Fruit fly (Drosophila melanogaster): ENCODE results near the gene CG14610.

Gene CG14610

DNA sequence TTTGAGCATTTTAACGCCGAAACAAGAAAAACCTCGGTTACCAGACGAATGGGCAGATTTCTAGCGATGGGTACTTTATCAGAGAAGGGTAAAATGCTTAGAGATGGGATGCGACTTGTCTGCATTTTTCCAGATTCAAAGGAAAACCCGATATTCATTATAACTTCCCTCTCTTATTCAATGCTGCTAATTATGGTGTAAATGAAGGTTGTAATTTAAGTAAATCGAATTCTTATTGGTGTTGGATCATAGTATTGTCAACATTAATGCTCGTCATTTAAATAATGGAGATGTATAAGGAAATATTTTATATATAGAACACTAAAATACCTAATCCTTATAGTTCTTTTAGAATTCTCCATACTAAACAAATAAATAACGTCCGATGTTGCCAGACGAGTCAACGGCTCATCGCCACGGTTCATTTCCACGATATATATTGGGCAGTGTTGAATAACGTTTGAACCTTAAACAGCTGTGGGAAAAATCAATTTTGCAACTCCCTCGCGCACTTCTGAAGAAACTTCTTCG is 19.9 kb downstream of the CG14610 start, which contains the start of the genes Alh and CG10098:
Gene Alh (minus strand): TSS at position 77 of the 531 bp plus-strand sequence.
Gene CG10098 (plus strand): TSS at position 440 of the 531 bp plus-strand sequence.
- no peak for TF ChIP-seq hth (optimal IDR thresholded peaks at IDR 0.05)
- peak; percentile 50; the same call in 1 of the 2 replicates for TF ChIP-seq rib (GFP tag; IDR thresholded peaks at IDR 0.05)
- peak in 1 of 3 experiments; percentile 87 for TF ChIP-seq lola (GFP tag; optimal IDR thresholded peaks at IDR 0.05)
- TF ChIP-seq HLH3B (GFP tag; IDR thresholded peaks at IDR 0.05) = peak; percentile 70
- no peak for TF ChIP-seq Hr39 (optimal IDR thresholded peaks at IDR 0.05)
- TF ChIP-seq oc (tag; optimal IDR thresholded peaks at IDR 0.05) = no peak
- TF ChIP-seq inv (GFP tag; IDR thresholded peaks at IDR 0.05; ENCODE audit: partially characterized antibody) = peak; percentile 73
- TF ChIP-seq CG8944 (GFP tag; optimal IDR thresholded peaks at IDR 0.05) = peak; percentile 87
- TF ChIP-seq CG15479 (GFP tag; optimal IDR thresholded peaks at IDR 0.05) = no peak
- peak; percentile 60 for TF ChIP-seq CG10959 (GFP tag; IDR thresholded peaks at IDR 0.05)
- TF ChIP-seq CG31441 (GFP tag; IDR thresholded peaks at IDR 0.05) = peak; percentile 78
- no peak for TF ChIP-seq lov (optimal IDR thresholded peaks at IDR 0.05)
- peak; percentile 63; the same call in 1 of the 3 replicates for TF ChIP-seq lov (GFP tag; IDR thresholded peaks at IDR 0.05)
- TF ChIP-seq CG1024 (GFP tag; IDR thresholded peaks at IDR 0.05) = peak; percentile 69
- peak; percentile 93 for TF ChIP-seq CG17361 (GFP tag; IDR thresholded peaks at IDR 0.05)
- TF ChIP-seq Hsf (GFP tag; optimal IDR thresholded peaks at IDR 0.05) = peak; percentile 91
- TF ChIP-seq crp (GFP tag; optimal IDR thresholded peaks at IDR 0.05) = peak; percentile 83 to 94
- TF ChIP-seq CG34422 (GFP tag; IDR thresholded peaks at IDR 0.05) = peak; percentile 69; the same call in 1 of the 3 replicates
- peak; percentile 70 for TF ChIP-seq aop (GFP tag; IDR thresholded peaks at IDR 0.05)
- TF ChIP-seq C15 (GFP tag; IDR thresholded peaks at IDR 0.05) = 0 out of 3 replicates have a peak, but pooled peaks have one; percentile 50
- TF ChIP-seq CG5245 (GFP tag; optimal IDR thresholded peaks at IDR 0.05) = peak; percentile 68
- peak; percentile 87 for TF ChIP-seq CG9609 (GFP tag; optimal IDR thresholded peaks at IDR 0.05)
- TF ChIP-seq da (GFP tag; optimal IDR thresholded peaks at IDR 0.05) = peak; percentile 51
- TF ChIP-seq CG31365 (tag; optimal IDR thresholded peaks at IDR 0.05) = no peak
- no peak for TF ChIP-seq z (GFP tag; IDR thresholded peaks at IDR 0.05)
- TF ChIP-seq NfI (GFP tag; optimal IDR thresholded peaks at IDR 0.05) = peak; percentile 82
- peak; percentile 85 to 87 for TF ChIP-seq chif (GFP tag; optimal IDR thresholded peaks at IDR 0.05)
- peak; percentile 73 for TF ChIP-seq Ada2b (GFP tag; IDR thresholded peaks at IDR 0.05)
- peak; percentile 63 for TF ChIP-seq Blimp-1 (GFP tag; optimal IDR thresholded peaks at IDR 0.05)
- TF ChIP-seq CG9727 (GFP tag; optimal IDR thresholded peaks at IDR 0.05) = peak; percentile 85
- TF ChIP-seq Elba2 (GFP tag; optimal IDR thresholded peaks at IDR 0.05) = peak; percentile 78
- TF ChIP-seq CG7963 (GFP tag; IDR thresholded peaks at IDR 0.05; ENCODE audit: partially characterized antibody) = no peak
- TF ChIP-seq Fer1 (GFP tag; optimal IDR thresholded peaks at IDR 0.05) = peak; percentile 45
- TF ChIP-seq CG4328 (GFP tag; optimal IDR thresholded peaks at IDR 0.05) = peak; percentile 78
- TF ChIP-seq CG3407 (GFP tag; optimal IDR thresholded peaks at IDR 0.05) = peak; percentile 59
- TF ChIP-seq CG3726 (GFP tag; IDR thresholded peaks at IDR 0.05) = peak; percentile 69; the same call in 2 of the 3 replicates
- peak; percentile 78 for TF ChIP-seq CG16863 (GFP tag; optimal IDR thresholded peaks at IDR 0.05)
- TF ChIP-seq CG17328 (GFP tag; IDR thresholded peaks at IDR 0.05) = peak; percentile 73
- TF ChIP-seq CG14710 (tag; optimal IDR thresholded peaks at IDR 0.05) = peak; percentile 91
- peak; percentile 86 for TF ChIP-seq sug (tag; optimal IDR thresholded peaks at IDR 0.05)
- peak; percentile 99 for TF ChIP-seq Ets65A (GFP tag)
- peak; percentile 41 for TF ChIP-seq pita (GFP tag; optimal IDR thresholded peaks at IDR 0.05)
- peak; percentile 88 for TF ChIP-seq Lhr (GFP tag; optimal IDR thresholded peaks at IDR 0.05)
- TF ChIP-seq Kr (GFP tag; optimal IDR thresholded peaks at IDR 0.05) = no peak
- peak; percentile 90 for TF ChIP-seq row (GFP tag; IDR thresholded peaks at IDR 0.05)
- TF ChIP-seq knrl (GFP tag; IDR thresholded peaks at IDR 0.05; ENCODE audit: partially characterized antibody) = peak; percentile 87; the same call in 2 of the 3 replicates
- peak; percentile 73 for TF ChIP-seq CG15601 (tag; optimal IDR thresholded peaks at IDR 0.05)
- TF ChIP-seq onecut (GFP tag; IDR thresholded peaks at IDR 0.05) = peak; percentile 98
- TF ChIP-seq CG34376 (GFP tag; optimal IDR thresholded peaks at IDR 0.05) = peak; percentile 48
- TF ChIP-seq CG33213 (GFP tag; optimal IDR thresholded peaks at IDR 0.05) = peak; percentile 83
- TF ChIP-seq Vsx1 (GFP tag; optimal IDR thresholded peaks at IDR 0.05) = peak; percentile 85
